Fruit fly (Drosophila melanogaster): ENCODE measurements around the gene CG42674.
A peak's percentile ranks its signal among the peaks of the same experiment; 100 is the strongest.

Gene CG42674

DNA sequence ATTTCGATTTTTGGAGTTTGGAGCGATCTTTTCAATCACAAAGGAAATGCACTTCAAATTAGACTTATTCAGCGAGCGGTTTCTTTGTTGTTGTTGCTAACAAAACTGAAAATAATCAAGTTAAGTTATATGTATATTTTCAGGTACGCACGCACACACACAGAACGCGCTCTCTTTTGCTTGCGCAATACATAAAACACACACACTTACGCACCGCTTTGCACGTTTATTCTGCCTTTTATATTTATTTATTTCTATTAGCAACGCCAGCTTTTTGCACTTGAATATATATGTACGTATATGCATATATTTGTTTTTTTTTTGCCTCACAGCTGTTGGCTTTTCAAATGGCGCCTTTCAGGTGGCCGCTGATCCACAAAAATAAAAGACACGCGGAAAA, 419 bp downstream of the CG42674 start:
- no peak for TF ChIP-seq CG8478 (optimal IDR thresholded peaks at IDR 0.05)
- no peak for TF ChIP-seq usp (GFP tag; optimal IDR thresholded peaks at IDR 0.05)
- no peak for TF ChIP-seq EcR (GFP tag; optimal IDR thresholded peaks at IDR 0.05)
- TF ChIP-seq Dll (optimal IDR thresholded peaks at IDR 0.05), result no peak
- no peak for TF ChIP-seq psq (optimal IDR thresholded peaks at IDR 0.05)
- no peak for TF ChIP-seq pan (optimal IDR thresholded peaks at IDR 0.05)

DNA sequence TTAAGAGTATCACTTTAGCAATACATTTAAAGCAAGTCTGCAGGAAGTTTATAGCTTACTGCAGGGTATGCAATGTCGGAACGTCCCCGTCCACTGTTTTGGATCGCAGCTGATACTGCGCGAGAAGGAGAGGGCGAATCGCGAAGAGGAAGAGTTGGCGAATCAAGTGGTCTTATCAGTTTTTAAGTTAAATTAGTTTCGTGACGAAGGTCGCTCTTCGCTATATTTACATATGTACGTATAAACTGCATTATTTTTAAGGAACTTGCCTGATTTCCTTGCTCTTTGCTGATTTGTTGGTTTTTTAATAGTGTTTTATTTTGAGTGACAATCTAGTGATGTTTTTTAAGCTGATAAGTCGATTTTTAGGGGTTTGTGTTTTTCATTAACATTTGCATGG, 904 bp downstream of the CG42674 start:
- TF ChIP-seq Dll (optimal IDR thresholded peaks at IDR 0.05), result no peak
- no peak for TF ChIP-seq usp (GFP tag; optimal IDR thresholded peaks at IDR 0.05)
- no peak for TF ChIP-seq CG8478 (optimal IDR thresholded peaks at IDR 0.05)
- no peak for TF ChIP-seq psq (optimal IDR thresholded peaks at IDR 0.05)
- TF ChIP-seq pan (optimal IDR thresholded peaks at IDR 0.05), result no peak
- no peak for TF ChIP-seq EcR (GFP tag; optimal IDR thresholded peaks at IDR 0.05)

DNA sequence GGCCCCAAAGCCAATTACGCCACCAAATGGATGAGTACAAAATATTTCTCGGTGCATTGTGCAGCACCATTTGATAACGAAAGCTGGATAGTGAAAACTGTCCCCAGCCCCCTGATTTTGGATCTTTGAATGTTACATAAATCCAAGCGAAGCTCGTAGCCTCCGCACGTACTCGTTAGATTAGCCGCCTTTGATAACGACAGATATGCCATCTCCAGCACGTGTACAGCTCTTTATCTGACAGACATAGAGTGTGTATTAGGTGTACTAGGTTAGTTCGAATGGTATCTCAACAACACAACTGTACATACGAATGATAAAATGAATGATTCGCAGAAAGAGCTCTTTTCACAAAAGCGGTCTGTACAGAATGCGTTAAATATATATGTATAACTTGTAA, 1.8 kb downstream of the CG42674 start:
- TF ChIP-seq psq (optimal IDR thresholded peaks at IDR 0.05), result no peak
- TF ChIP-seq EcR (GFP tag; optimal IDR thresholded peaks at IDR 0.05), result no peak
- TF ChIP-seq usp (GFP tag; optimal IDR thresholded peaks at IDR 0.05), result no peak

DNA sequence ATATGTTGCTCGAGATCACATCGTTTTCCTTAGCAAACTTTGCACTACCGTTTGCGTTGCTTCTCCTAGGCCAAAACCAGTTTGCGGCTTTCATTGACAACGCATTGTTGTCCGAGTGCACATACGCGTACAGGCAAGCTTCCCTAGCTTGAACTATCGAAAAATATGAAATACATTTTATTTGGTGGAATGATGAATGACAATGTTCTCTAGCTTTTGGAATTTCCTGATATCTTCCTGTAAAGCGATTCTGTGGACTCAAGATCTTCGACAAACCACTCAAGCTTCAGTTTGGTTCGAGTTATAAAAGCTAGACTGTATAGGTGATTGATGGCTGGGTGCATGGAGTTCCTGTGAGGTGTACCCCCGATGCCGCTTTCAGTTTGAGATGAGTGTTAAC, 2.2 kb downstream of the CG42674 start:
- no peak for TF ChIP-seq pan (optimal IDR thresholded peaks at IDR 0.05)
- TF ChIP-seq EcR (GFP tag; optimal IDR thresholded peaks at IDR 0.05), result no peak
- TF ChIP-seq usp (GFP tag; optimal IDR thresholded peaks at IDR 0.05), result no peak
- no peak for TF ChIP-seq psq (optimal IDR thresholded peaks at IDR 0.05)
- no peak for TF ChIP-seq CG8478 (optimal IDR thresholded peaks at IDR 0.05)
- no peak for TF ChIP-seq Dll (optimal IDR thresholded peaks at IDR 0.05)

DNA sequence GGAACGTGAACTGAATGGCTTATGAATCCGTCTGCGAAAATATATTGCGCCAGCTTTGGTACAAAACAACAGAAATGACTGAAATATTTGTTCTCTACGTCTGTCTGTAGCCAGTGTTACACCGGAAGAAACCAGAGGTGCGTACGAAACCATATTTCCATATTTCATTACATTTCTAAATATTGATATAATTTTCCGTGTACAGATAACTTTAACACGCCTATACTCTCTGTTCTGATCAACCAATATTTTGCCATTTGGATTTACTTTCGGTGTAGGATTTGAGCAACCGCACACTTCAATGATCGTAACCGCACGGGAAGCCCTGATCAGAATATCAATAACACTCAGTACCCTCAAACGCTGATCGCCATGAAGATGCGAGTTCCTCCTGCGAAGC, 3.4 kb downstream of the CG42674 start:
- no peak for TF ChIP-seq usp (GFP tag; optimal IDR thresholded peaks at IDR 0.05)
- TF ChIP-seq pan (optimal IDR thresholded peaks at IDR 0.05), result no peak
- TF ChIP-seq psq (optimal IDR thresholded peaks at IDR 0.05), result no peak
- TF ChIP-seq CG8478 (optimal IDR thresholded peaks at IDR 0.05), result no peak
- TF ChIP-seq Dll (optimal IDR thresholded peaks at IDR 0.05), result no peak
- no peak for TF ChIP-seq EcR (GFP tag; optimal IDR thresholded peaks at IDR 0.05)

DNA sequence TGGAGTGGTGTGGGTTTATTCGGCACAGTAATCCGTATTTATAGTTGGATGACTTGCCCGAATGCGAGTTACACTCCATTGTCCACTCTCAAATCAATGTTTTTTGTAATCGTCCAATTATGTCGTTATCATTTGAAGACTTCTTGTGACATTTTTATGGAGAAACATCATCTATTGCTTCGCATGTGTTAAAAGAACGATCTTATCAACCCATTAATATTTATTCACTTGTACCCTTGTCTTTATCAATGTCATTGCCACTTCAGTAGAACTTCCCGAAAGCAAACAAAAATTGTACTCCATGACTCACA, 4.4 kb downstream of the CG42674 start:
- TF ChIP-seq Dll (optimal IDR thresholded peaks at IDR 0.05), result no peak
- TF ChIP-seq usp (GFP tag; optimal IDR thresholded peaks at IDR 0.05), result no peak
- TF ChIP-seq EcR (GFP tag; optimal IDR thresholded peaks at IDR 0.05), result no peak
- no peak for TF ChIP-seq psq (optimal IDR thresholded peaks at IDR 0.05)
- TF ChIP-seq pan (optimal IDR thresholded peaks at IDR 0.05), result no peak
- TF ChIP-seq CG8478 (optimal IDR thresholded peaks at IDR 0.05), result no peak

DNA sequence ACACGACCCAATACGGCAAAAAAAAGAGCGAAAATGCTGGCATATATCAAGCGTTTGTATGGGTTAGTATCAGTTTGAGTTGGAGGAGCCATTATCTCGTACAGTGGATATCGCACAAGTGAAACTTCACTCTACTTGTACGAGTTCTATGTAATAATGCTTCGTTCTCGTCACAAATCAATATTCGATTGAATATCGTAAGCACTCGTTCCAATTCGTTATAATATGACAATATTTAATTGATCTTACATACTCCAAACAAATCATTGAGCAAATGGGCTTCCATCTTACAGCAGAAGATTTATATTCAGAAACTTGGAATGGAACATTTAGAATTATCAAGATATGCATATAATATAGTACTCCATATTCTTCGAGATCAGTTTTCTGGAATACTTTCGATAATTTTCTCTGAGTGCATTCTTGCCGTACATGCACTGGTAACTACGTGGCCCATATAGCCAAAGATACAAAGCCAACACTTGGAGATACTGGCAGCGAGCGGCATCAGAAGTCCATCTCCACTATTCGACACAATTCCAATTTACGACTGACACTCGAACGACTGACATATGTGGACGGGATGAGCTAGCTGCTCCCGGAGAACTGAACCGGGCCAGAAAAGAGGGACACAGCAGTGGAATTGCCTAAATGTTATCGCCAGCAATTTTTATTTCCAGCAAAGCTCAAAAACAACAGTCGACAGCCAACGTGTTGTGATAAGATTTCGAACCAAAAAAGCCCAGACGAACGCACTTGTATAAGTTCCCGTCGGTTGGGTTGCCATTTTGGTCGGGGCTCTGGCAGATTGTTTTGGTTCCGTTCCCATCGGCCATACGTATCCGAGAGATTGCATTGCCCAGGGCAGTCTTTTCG, 5.0 kb downstream of the CG42674 start:
- TF ChIP-seq EcR (GFP tag; optimal IDR thresholded peaks at IDR 0.05), result no peak
- TF ChIP-seq Dll (optimal IDR thresholded peaks at IDR 0.05), result no peak
- no peak for TF ChIP-seq pan (optimal IDR thresholded peaks at IDR 0.05)
- no peak for TF ChIP-seq psq (optimal IDR thresholded peaks at IDR 0.05)
- no peak for TF ChIP-seq usp (GFP tag; optimal IDR thresholded peaks at IDR 0.05)
- TF ChIP-seq CG8478 (optimal IDR thresholded peaks at IDR 0.05), result no peak

DNA sequence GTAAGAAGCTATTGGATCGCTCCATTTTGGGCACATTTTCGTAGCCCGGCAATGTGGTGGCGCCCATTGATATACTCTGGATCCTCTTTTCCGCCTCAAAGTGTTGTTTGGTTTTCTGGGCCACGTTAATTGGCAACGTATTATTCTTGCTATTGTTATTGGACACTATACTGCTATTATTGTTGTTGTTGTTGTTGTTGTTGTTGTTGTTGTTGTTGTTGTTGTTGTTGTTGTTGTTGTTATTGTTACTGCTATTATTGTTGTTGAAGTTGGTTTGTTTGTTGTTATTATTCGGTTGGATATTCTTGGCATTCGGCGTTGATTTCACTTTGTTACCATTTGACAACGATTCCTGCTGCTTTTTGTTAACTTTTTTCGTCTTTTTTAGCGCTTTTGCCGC, 6.3 kb downstream of the CG42674 start:
- TF ChIP-seq EcR (GFP tag; optimal IDR thresholded peaks at IDR 0.05) (no peak), Dll (optimal IDR thresholded peaks at IDR 0.05) (no peak), usp (GFP tag; optimal IDR thresholded peaks at IDR 0.05) (no peak), psq (optimal IDR thresholded peaks at IDR 0.05) (no peak), CG8478 (optimal IDR thresholded peaks at IDR 0.05) (no peak), pan (optimal IDR thresholded peaks at IDR 0.05) (no peak)

DNA sequence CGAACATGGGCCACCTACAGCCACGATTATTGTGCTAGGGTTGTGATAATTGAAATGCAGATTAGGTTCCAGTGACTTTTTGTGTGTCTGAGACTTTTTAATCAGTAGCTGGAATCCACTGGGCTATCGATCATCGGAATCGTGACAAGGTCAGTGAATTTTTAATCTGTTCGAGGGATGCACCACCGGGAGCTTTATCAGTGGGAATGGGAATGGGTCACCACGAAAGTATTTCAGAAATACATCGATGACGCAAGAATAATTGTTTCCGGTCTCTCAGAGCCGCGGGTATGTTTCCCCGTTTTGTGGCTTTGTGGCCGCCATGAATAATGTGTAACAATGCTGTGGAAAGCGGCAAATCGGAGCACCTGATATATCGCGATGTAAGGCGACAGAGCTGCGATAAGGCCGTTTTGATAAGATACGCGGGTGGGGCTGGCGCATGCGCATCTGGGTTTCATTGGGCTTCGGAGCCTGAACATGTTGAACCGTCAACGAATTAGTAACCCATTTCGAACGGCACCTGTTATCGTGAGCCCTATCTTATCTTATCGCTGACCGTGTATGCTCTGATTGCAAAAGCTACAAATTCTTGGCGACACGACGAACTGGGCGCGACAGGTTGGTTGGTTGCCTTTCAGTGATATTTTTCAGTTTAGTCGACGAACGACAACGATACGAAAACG, 10.1 kb downstream of the CG42674 start, which contains the start of gene Ssk:
TSS of gene Ssk (plus strand) at position 638 of the 686 bp plus-strand sequence.
- TF ChIP-seq CG8478 (optimal IDR thresholded peaks at IDR 0.05) (no peak), pan (optimal IDR thresholded peaks at IDR 0.05) (no peak), psq (optimal IDR thresholded peaks at IDR 0.05) (no peak), Dll (optimal IDR thresholded peaks at IDR 0.05) (no peak), EcR (GFP tag; optimal IDR thresholded peaks at IDR 0.05) (no peak), usp (GFP tag; optimal IDR thresholded peaks at IDR 0.05) (no peak)

DNA sequence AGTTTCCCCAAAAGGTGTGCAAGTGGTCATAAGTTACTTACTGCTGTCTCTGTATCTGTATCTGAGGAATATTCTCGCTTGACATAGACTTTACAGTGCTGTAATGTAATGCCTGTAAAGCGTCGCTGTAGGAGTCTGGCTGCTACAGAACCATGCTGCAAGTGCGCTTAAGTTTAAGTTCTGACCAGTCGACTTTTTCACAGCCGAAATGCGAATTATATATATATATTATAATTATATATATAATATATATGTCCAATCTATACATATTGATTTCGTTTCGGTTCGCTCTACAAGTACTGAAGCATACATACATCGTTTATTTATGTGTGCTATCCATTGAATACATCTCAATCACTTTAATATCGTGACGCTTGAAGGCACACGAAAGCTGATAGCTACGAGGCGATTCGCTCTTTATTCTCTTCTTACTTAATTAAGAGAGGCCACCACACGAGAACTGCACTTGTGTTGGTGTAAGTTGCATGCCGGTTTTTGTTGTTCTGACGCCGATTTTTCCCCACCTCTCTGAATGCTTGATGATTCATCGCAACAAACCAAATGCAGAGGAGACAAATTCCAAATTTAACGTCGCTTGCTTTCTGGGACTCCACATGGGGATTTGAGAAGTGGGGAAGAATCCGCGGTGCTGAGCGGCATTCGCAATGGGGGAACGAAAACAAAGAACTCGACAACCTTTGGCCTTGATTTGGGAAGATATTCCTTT, 11.7 kb downstream of the CG42674 start:
- TF ChIP-seq Dll (optimal IDR thresholded peaks at IDR 0.05) (no peak), EcR (GFP tag; optimal IDR thresholded peaks at IDR 0.05) (peak in 1 of 2 experiments; percentile 24)

DNA sequence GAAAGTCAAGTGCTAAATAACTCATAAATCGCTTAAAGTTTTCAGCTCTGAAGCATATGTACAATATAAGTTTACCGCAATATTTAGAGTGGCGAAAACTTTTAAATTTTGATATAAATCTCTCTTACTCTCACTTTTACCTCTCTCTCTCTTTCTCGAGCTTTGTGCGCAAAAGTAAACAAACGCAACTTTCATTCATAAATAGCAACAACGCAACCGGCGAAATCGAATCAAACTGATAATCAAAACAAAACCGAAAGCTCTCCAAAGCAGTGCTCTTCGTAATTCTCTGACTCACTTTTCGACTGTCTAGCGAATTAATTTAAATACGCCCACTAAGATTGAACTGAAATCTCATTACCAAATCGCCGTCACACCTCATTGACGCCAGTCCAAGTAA, 12.2 kb downstream of the CG42674 start:
- TF ChIP-seq psq (optimal IDR thresholded peaks at IDR 0.05) (no peak), CG8478 (optimal IDR thresholded peaks at IDR 0.05) (no peak), Dll (optimal IDR thresholded peaks at IDR 0.05) (no peak), usp (GFP tag; optimal IDR thresholded peaks at IDR 0.05) (no peak), pan (optimal IDR thresholded peaks at IDR 0.05) (no peak), EcR (GFP tag; optimal IDR thresholded peaks at IDR 0.05) (no peak)
